Comparison of ENCODE assay signal across 4 fruit fly cellular contexts in genomic region chr2L:7042150-7042811, dm6.
TF ChIP-seq lines count a peak whose summit lies in the region.

No protein-coding gene starts in this region.

TF ChIP-seq in whole organism, adult, 20 proteins besides CTCF, POLR2A, EP300 and RAD21 (continued from another document):
- TF ChIP-seq CG11617 (GFP tag; optimal IDR thresholded peaks at IDR 0.05; lab: Kevin White, UChicago) (peak; percentile 57), CG7045 (GFP tag; optimal IDR thresholded peaks at IDR 0.05; lab: Kevin White, UChicago) (peak; percentile 40)

TF ChIP-seq in whole organism, embryonic, 481 proteins besides CTCF, POLR2A, EP300 and RAD21 (continued from another document and continues in another):
- TF ChIP-seq klu (GFP tag; IDR thresholded peaks at IDR 0.05; lab: Robert Waterston, UW) (no peak; the same call in 1 of the 2 replicates), Doc2 (GFP tag; IDR thresholded peaks at IDR 0.05; lab: Robert Waterston, UW) (no peak), CG4360 (GFP tag; IDR thresholded peaks at IDR 0.05; lab: Robert Waterston, UW) (no peak), CG18476 (GFP tag; optimal IDR thresholded peaks at IDR 0.05; lab: Kevin White, UChicago) (peak; percentile 15), Jarid2 (GFP tag; optimal IDR thresholded peaks at IDR 0.05; lab: Kevin White, UChicago) (peak; percentile 48), hkb (optimal IDR thresholded peaks at IDR 0.05; lab: Kevin White, UChicago) (no peak), hkb (GFP tag; IDR thresholded peaks at IDR 0.05; lab: Robert Waterston, UW) (peak; percentile 25; the same call in 1 of the 2 replicates), danr (GFP tag; IDR thresholded peaks at IDR 0.05; lab: Robert Waterston, UW) (0 out of 2 replicates have a peak, but pooled peaks have one; percentile 11), PHDP (tag; optimal IDR thresholded peaks at IDR 0.05; lab: Kevin White, UChicago) (peak; percentile 38), corto (GFP tag; optimal IDR thresholded peaks at IDR 0.05; lab: Kevin White, UChicago) (no peak), cg (GFP tag; optimal IDR thresholded peaks at IDR 0.05; lab: Kevin White, UChicago) (peak; percentile 47), ERR (GFP tag; optimal IDR thresholded peaks at IDR 0.05; lab: Kevin White, UChicago) (peak; percentile 28), HmgZ (tag; optimal IDR thresholded peaks at IDR 0.05; lab: Kevin White, UChicago) (peak; percentile 96), CG9727 (GFP tag; optimal IDR thresholded peaks at IDR 0.05; lab: Kevin White, UChicago) (peak; percentile 41), Dip3 (GFP tag; optimal IDR thresholded peaks at IDR 0.05; lab: Kevin White, UChicago) (no peak), CG11696 (GFP tag; IDR thresholded peaks at IDR 0.05; lab: Robert Waterston, UW) (no peak), p53 (GFP tag; optimal IDR thresholded peaks at IDR 0.05; lab: Kevin White, UChicago) (peak; percentile 17), Dp (GFP tag; optimal IDR thresholded peaks at IDR 0.05; lab: Kevin White, UChicago) (peak; percentile 98), zf30C (GFP tag; optimal IDR thresholded peaks at IDR 0.05; lab: Kevin White, UChicago) (peak; percentile 9), CG4424 (GFP tag; optimal IDR thresholded peaks at IDR 0.05; lab: Kevin White, UChicago) (peak; percentile 8), scrt (GFP tag; optimal IDR thresholded peaks at IDR 0.05; lab: Kevin White, UChicago) (peak; percentile 98), Awh (GFP tag; IDR thresholded peaks at IDR 0.05; lab: Robert Waterston, UW) (no peak; the same call in 1 of the 2 replicates), pros (GFP tag; optimal IDR thresholded peaks at IDR 0.05; lab: Kevin White, UChicago) (no peak), Med (GFP tag; lab: Kevin White, UChicago) (peak; percentile 95), CkIIα-i1 (GFP tag; IDR thresholded peaks at IDR 0.05; lab: Robert Waterston, UW) (no peak), cwo (GFP tag; optimal IDR thresholded peaks at IDR 0.05; lab: Kevin White, UChicago) (no peak), bigmax (GFP tag; optimal IDR thresholded peaks at IDR 0.05; lab: Kevin White, UChicago) (peak; percentile 42), insv (GFP tag; optimal IDR thresholded peaks at IDR 0.05; lab: Kevin White, UChicago) (peak in 1 of 2 experiments; percentile 28), Chrac-16 (GFP tag; optimal IDR thresholded peaks at IDR 0.05; lab: Kevin White, UChicago) (no peak), jing (GFP tag; optimal IDR thresholded peaks at IDR 0.05; lab: Kevin White, UChicago) (no peak), CG11723 (GFP tag; optimal IDR thresholded peaks at IDR 0.05; lab: Kevin White, UChicago) (peak; percentile 6), Opbp (GFP tag; IDR thresholded peaks at IDR 0.05; lab: Robert Waterston, UW; ENCODE audit: partially characterized antibody) (peak; percentile 70; the same call in 2 of the 3 replicates), bcd (GFP tag; optimal IDR thresholded peaks at IDR 0.05; lab: Kevin White, UChicago) (peak; percentile 42), CG14667 (GFP tag; IDR thresholded peaks at IDR 0.05; lab: Robert Waterston, UW) (no peak), CG18619 (GFP tag; optimal IDR thresholded peaks at IDR 0.05; lab: Kevin White, UChicago) (peak; percentile 20), Meics (GFP tag; optimal IDR thresholded peaks at IDR 0.05; lab: Kevin White, UChicago) (peak; percentile 48), CG43689 (GFP tag; IDR thresholded peaks at IDR 0.05; lab: Robert Waterston, UW) (no peak), Hr78 (GFP tag; optimal IDR thresholded peaks at IDR 0.05; lab: Kevin White, UChicago) (no peak), CG6254 (GFP tag; optimal IDR thresholded peaks at IDR 0.05; lab: Kevin White, UChicago) (no peak), CG12942 (GFP tag; optimal IDR thresholded peaks at IDR 0.05; lab: Kevin White, UChicago) (no peak), gro (GFP tag; optimal IDR thresholded peaks at IDR 0.05; lab: Kevin White, UChicago) (peak; percentile 78), Sox102F (GFP tag; optimal IDR thresholded peaks at IDR 0.05; lab: Kevin White, UChicago) (peak; percentile 49), lab (GFP tag; optimal IDR thresholded peaks at IDR 0.05; lab: Kevin White, UChicago) (peak; percentile 83)

TF ChIP-seq in whole organism, prepupa, 60 proteins besides CTCF, POLR2A, EP300 and RAD21 (continued from another document):
- TF ChIP-seq CG8632 (GFP tag; optimal IDR thresholded peaks at IDR 0.05; lab: Kevin White, UChicago) (no peak), salr (GFP tag; optimal IDR thresholded peaks at IDR 0.05; lab: Kevin White, UChicago) (peak in 1 of 2 experiments; percentile 66), topi (GFP tag; optimal IDR thresholded peaks at IDR 0.05; lab: Kevin White, UChicago) (peak; percentile 3), CG16779 (tag; optimal IDR thresholded peaks at IDR 0.05; lab: Kevin White, UChicago) (peak; percentile 25), OdsH (GFP tag; optimal IDR thresholded peaks at IDR 0.05; lab: Kevin White, UChicago) (peak; percentile 30), Hr4 (GFP tag; optimal IDR thresholded peaks at IDR 0.05; lab: Kevin White, UChicago) (peak; percentile 77), spab (GFP tag; optimal IDR thresholded peaks at IDR 0.05; lab: Kevin White, UChicago) (no peak), CG10669 (GFP tag; optimal IDR thresholded peaks at IDR 0.05; lab: Kevin White, UChicago) (no peak), CG6163 (GFP tag; IDR thresholded peaks at IDR 0.05; lab: Robert Waterston, UW) (peak; percentile 73), Hr38 (GFP tag; optimal IDR thresholded peaks at IDR 0.05; lab: Kevin White, UChicago) (no peak), Met (GFP tag; optimal IDR thresholded peaks at IDR 0.05; lab: Kevin White, UChicago) (peak; percentile 43), dsx (GFP tag; optimal IDR thresholded peaks at IDR 0.05; lab: Kevin White, UChicago; ENCODE audit: poor library complexity, severe bottlenecking) (no peak), cyc (GFP tag; optimal IDR thresholded peaks at IDR 0.05; lab: Kevin White, UChicago) (no peak), CG10631 (GFP tag; optimal IDR thresholded peaks at IDR 0.05; lab: Kevin White, UChicago) (peak; percentile 9), CG8119 (GFP tag; IDR thresholded peaks at IDR 0.05; lab: Robert Waterston, UW) (peak; percentile 86), net (GFP tag; optimal IDR thresholded peaks at IDR 0.05; lab: Kevin White, UChicago) (peak; percentile 39), CG6808 (GFP tag; optimal IDR thresholded peaks at IDR 0.05; lab: Kevin White, UChicago) (peak; percentile 44), lz (GFP tag; optimal IDR thresholded peaks at IDR 0.05; lab: Kevin White, UChicago) (peak; percentile 21), dac (GFP tag; optimal IDR thresholded peaks at IDR 0.05; lab: Kevin White, UChicago) (peak; percentile 20), Eip78C (GFP tag; lab: Kevin White, UChicago) (peak; percentile 81), CG6792 (GFP tag; optimal IDR thresholded peaks at IDR 0.05; lab: Kevin White, UChicago) (no peak), Blimp-1 (GFP tag; optimal IDR thresholded peaks at IDR 0.05; lab: Kevin White, UChicago) (peak; percentile 20), fd59A (GFP tag; optimal IDR thresholded peaks at IDR 0.05; lab: Kevin White, UChicago) (peak; percentile 18), Gug (GFP tag; IDR thresholded peaks at IDR 0.05; lab: Robert Waterston, UW) (peak; percentile 72), acj6 (GFP tag; optimal IDR thresholded peaks at IDR 0.05; lab: Kevin White, UChicago) (peak; percentile 30), Ets21C (GFP tag; optimal IDR thresholded peaks at IDR 0.05; lab: Kevin White, UChicago) (no peak), CG31627 (GFP tag; optimal IDR thresholded peaks at IDR 0.05; lab: Kevin White, UChicago) (peak; percentile 42), Sox15 (GFP tag; optimal IDR thresholded peaks at IDR 0.05; lab: Kevin White, UChicago) (no peak), esn (GFP tag; optimal IDR thresholded peaks at IDR 0.05; lab: Kevin White, UChicago) (peak; percentile 47), CG6276 (GFP tag; optimal IDR thresholded peaks at IDR 0.05; lab: Kevin White, UChicago) (peak; percentile 67), CG11762 (GFP tag; optimal IDR thresholded peaks at IDR 0.05; lab: Kevin White, UChicago; ENCODE audit: insufficient read depth) (no peak), Eip93F (GFP tag; optimal IDR thresholded peaks at IDR 0.05; lab: Kevin White, UChicago) (no peak), vri (GFP tag; optimal IDR thresholded peaks at IDR 0.05; lab: Kevin White, UChicago) (peak; percentile 81), svp (GFP tag; lab: Kevin White, UChicago) (peak; percentile 30), Sox14 (GFP tag; optimal IDR thresholded peaks at IDR 0.05; lab: Kevin White, UChicago) (peak; percentile 13), fd85E (GFP tag; optimal IDR thresholded peaks at IDR 0.05; lab: Kevin White, UChicago) (no peak), CG34406 (GFP tag; optimal IDR thresholded peaks at IDR 0.05; lab: Kevin White, UChicago) (no peak), CG6854 (GFP tag; optimal IDR thresholded peaks at IDR 0.05; lab: Kevin White, UChicago) (peak; percentile 52), CG15336 (GFP tag; IDR thresholded peaks at IDR 0.05; lab: Robert Waterston, UW) (peak; percentile 84), Hr39 (GFP tag; optimal IDR thresholded peaks at IDR 0.05; lab: Kevin White, UChicago) (peak; percentile 31)
TF ChIP-seq in whole organism, prepupa: peak in this region for 39.

TF ChIP-seq in whole organism, wandering third instar larva, 38 proteins besides CTCF, POLR2A, EP300 and RAD21 (continued from another document):
- peak; percentile 25 for TF ChIP-seq jim (GFP tag; optimal IDR thresholded peaks at IDR 0.05; lab: Kevin White, UChicago)
- peak; percentile 41 for TF ChIP-seq rgr (GFP tag; optimal IDR thresholded peaks at IDR 0.05; lab: Kevin White, UChicago)
- TF ChIP-seq br (GFP tag; optimal IDR thresholded peaks at IDR 0.05; lab: Kevin White, UChicago): peak; percentile 72
- TF ChIP-seq brk (GFP tag; optimal IDR thresholded peaks at IDR 0.05; lab: Kevin White, UChicago): peak; percentile 54
- no peak for TF ChIP-seq Vsx2 (GFP tag; optimal IDR thresholded peaks at IDR 0.05; lab: Kevin White, UChicago; ENCODE audit: partially characterized antibody)
- TF ChIP-seq Hr83 (GFP tag; optimal IDR thresholded peaks at IDR 0.05; lab: Kevin White, UChicago; ENCODE audit: poor library complexity, severe bottlenecking): peak; percentile 87
- no peak for TF ChIP-seq pan (optimal IDR thresholded peaks at IDR 0.05; lab: Kevin White, UChicago)
- TF ChIP-seq Mio (GFP tag; optimal IDR thresholded peaks at IDR 0.05; lab: Kevin White, UChicago): peak; percentile 6
- peak in 1 of 2 experiments; percentile 54 for TF ChIP-seq foxo (GFP tag; optimal IDR thresholded peaks at IDR 0.05; lab: Kevin White, UChicago)
- no peak for TF ChIP-seq Hr78 (GFP tag; optimal IDR thresholded peaks at IDR 0.05; lab: Kevin White, UChicago)
- TF ChIP-seq Myc (optimal IDR thresholded peaks at IDR 0.05; lab: Kevin White, UChicago): peak; percentile 54
- peak; percentile 69 for TF ChIP-seq Hnf4 (GFP tag; optimal IDR thresholded peaks at IDR 0.05; lab: Kevin White, UChicago)
- TF ChIP-seq tai (GFP tag; optimal IDR thresholded peaks at IDR 0.05; lab: Kevin White, UChicago): peak; percentile 13
- no peak for TF ChIP-seq CrebA (GFP tag; optimal IDR thresholded peaks at IDR 0.05; lab: Kevin White, UChicago; ENCODE audit: borderline replicate concordance)
- no peak for TF ChIP-seq GATAd (GFP tag; optimal IDR thresholded peaks at IDR 0.05; lab: Kevin White, UChicago)
- TF ChIP-seq HLH106 (tag; optimal IDR thresholded peaks at IDR 0.05; lab: Kevin White, UChicago): peak; percentile 38
